Worm (Caenorhabditis elegans) whole organism, L4 larva: ENCODE measurements around the gene aakg-1.

Experiments
- F26F4.8 ChIP-seq: fragments of 200-800 bp; sonication (Bioruptor generic); conservative IDR thresholded peaks from 2 replicates; pipeline ENCODE4 v1.3.6; 2022; ENCODE audit warnings: missing genetic modification characterization, missing compliant biosample characterization
- F37D6.2 ChIP-seq: sonication (generic microtip); optimal IDR thresholded peaks from 2 replicates; lab custom pipeline; 2016; ENCODE audit warnings: mild to moderate bottlenecking, missing genetic modification characterization, missing compliant biosample characterization
- R02D3.7 ChIP-seq: fragments of 150-350 bp; sonication (generic microtip); optimal IDR thresholded peaks from 3 replicates; lab custom pipeline; 2014; ENCODE audit warnings: missing biosample characterization, missing genetic modification characterization
- T20F7.1 ChIP-seq: fragments of 200-800 bp; sonication (Bioruptor generic); optimal IDR thresholded peaks from 2 replicates; lab custom pipeline; 2018; ENCODE audit warnings: mild to moderate bottlenecking, missing genetic modification characterization, missing compliant biosample characterization
- T26A8.4 ChIP-seq: fragments of 200-800 bp; sonication (Bioruptor generic); IDR thresholded peaks from 2 replicates; pipeline ENCODE4 v1.3.6; 2022; ENCODE audit warnings: missing genetic modification characterization, missing compliant biosample characterization
- Y105C5A.15 ChIP-seq: fragments of 200-800 bp; sonication (Bioruptor generic); IDR thresholded peaks from 2 replicates; pipeline ENCODE4 v1.3.6; 2022; ENCODE audit warnings: missing genetic modification characterization, missing compliant biosample characterization
- Y5F2A.4 ChIP-seq: fragments of 200-800 bp; sonication (Bioruptor generic); optimal IDR thresholded peaks from 2 replicates; lab custom pipeline; 2018; ENCODE audit warnings: mild to moderate bottlenecking, missing genetic modification characterization, missing compliant biosample characterization
- Y75B8A.6 ChIP-seq: fragments of 200-800 bp; sonication (Bioruptor generic); IDR thresholded peaks from 2 replicates; pipeline ENCODE4 v1.3.6; 2022; ENCODE audit warnings: missing genetic modification reagents, missing genetic modification characterization, missing compliant biosample characterization
- ZK337.2 ChIP-seq: fragments of 200-800 bp; sonication (Bioruptor generic); IDR thresholded peaks from 2 replicates; pipeline ENCODE4 v1.3.6; 2022; ENCODE audit warnings: missing genetic modification reagents, missing genetic modification characterization, missing compliant biosample characterization
- aha-1 ChIP-seq: fragments of 150-350 bp; peaks from one replicate; lab custom pipeline; 2014; ENCODE audit warnings: missing biosample characterization, missing genetic modification characterization
- ama-1 ChIP-seq: fragments of 150-350 bp; optimal IDR thresholded peaks from 2 replicates; lab custom pipeline; 2014; ENCODE audit warnings: inconsistent platforms, mixed read lengths
- ceh-62 ChIP-seq: sonication (generic microtip); optimal IDR thresholded peaks from 2 replicates; lab custom pipeline; 2017; ENCODE audit warnings: missing biosample characterization, missing genetic modification characterization
- ctbp-1 ChIP-seq: fragments of 200-800 bp; sonication (Bioruptor generic); IDR thresholded peaks from 2 replicates; pipeline ENCODE4 v1.3.6; 2022; ENCODE audit warnings: missing genetic modification reagents, missing genetic modification characterization, missing compliant biosample characterization
- daf-8 ChIP-seq: fragments of 200-800 bp; sonication (Bioruptor generic); IDR thresholded peaks from 2 replicates; pipeline ENCODE4 v1.3.6; 2022; ENCODE audit warnings: missing genetic modification characterization, missing compliant biosample characterization
- dmd-9 ChIP-seq: fragments of 200-800 bp; sonication (Bioruptor generic); IDR thresholded peaks from 2 replicates; pipeline ENCODE4 v1.3.6; 2022; ENCODE audit warnings: missing genetic modification reagents, missing genetic modification characterization, missing compliant biosample characterization
- dpl-1 ChIP-seq: fragments of 150-350 bp; optimal IDR thresholded peaks from 2 replicates; lab custom pipeline; 2014; ENCODE audit warnings: missing biosample characterization, missing genetic modification reagents, missing genetic modification characterization
- hif-1 ChIP-seq, 2 experiments: sonication (generic microtip); optimal IDR thresholded peaks; 2 replicates each; lab custom pipeline; 2016 to 2017; ENCODE audit warnings: missing compliant biosample characterization in 2 of 2, missing genetic modification characterization in 2 of 2, missing genetic modification reagents in 2 of 2, missing genotype in 2 of 2, mild to moderate bottlenecking in 1 of 2
- jun-1 ChIP-seq: fragments of 150-350 bp; optimal IDR thresholded peaks from 2 replicates; lab custom pipeline; 2014; ENCODE audit warnings: missing biosample characterization, missing genetic modification reagents, missing genetic modification characterization
- lin-1 ChIP-seq: fragments of 200-800 bp; sonication (Bioruptor generic); IDR thresholded peaks from 2 replicates; pipeline ENCODE4 v1.3.6; 2022; ENCODE audit warnings: missing genetic modification reagents, missing genetic modification characterization, missing compliant biosample characterization
- lin-13 ChIP-seq: fragments of 150-350 bp; optimal IDR thresholded peaks from 2 replicates; lab custom pipeline; 2014; ENCODE audit warnings: missing biosample characterization, missing genetic modification reagents, missing genetic modification characterization
- lin-15B ChIP-seq: fragments of 150-350 bp; sonication (generic microtip); optimal IDR thresholded peaks from 3 replicates; lab custom pipeline; 2014; ENCODE audit warnings: missing biosample characterization, missing genetic modification characterization
- lin-29 ChIP-seq: fragments of 200-800 bp; sonication (Bioruptor generic); IDR thresholded peaks from 2 replicates; pipeline ENCODE4 v1.3.6; 2022; ENCODE audit warnings: missing genetic modification reagents, missing genetic modification characterization, missing compliant biosample characterization
- lin-39 ChIP-seq: fragments of 150-350 bp; optimal IDR thresholded peaks from 2 replicates; lab custom pipeline; 2014; ENCODE audit warnings: missing biosample characterization, missing genetic modification reagents, missing genetic modification characterization
- madf-5 ChIP-seq, 2 experiments: fragments of 200-800 bp; sonication (Bioruptor generic); IDR thresholded peaks; 2 replicates each; pipeline ENCODE4 v1.3.6; 2022; ENCODE audit warnings: missing compliant biosample characterization in 2 of 2, missing genetic modification characterization in 2 of 2
- mdl-1 ChIP-seq, 2 experiments: fragments of 150-350 bp in 1 of 2; sonication (generic microtip) in 1 of 2; optimal IDR thresholded peaks; 2 replicates each; lab custom pipeline; 2014 to 2017; ENCODE audit warnings: missing biosample characterization in 2 of 2, missing genetic modification characterization in 2 of 2
- mep-1 ChIP-seq: fragments of 150-350 bp; sonication (generic microtip); optimal IDR thresholded peaks from 3 replicates; lab custom pipeline; 2014; ENCODE audit warnings: missing biosample characterization, missing genetic modification characterization
- mxl-2 ChIP-seq: fragments of 200-800 bp; sonication (Bioruptor generic); conservative IDR thresholded peaks from 2 replicates; pipeline ENCODE4 v1.3.6; 2022; ENCODE audit warnings: missing genetic modification reagents, missing genetic modification characterization, missing compliant biosample characterization
- nhr-10 ChIP-seq: fragments of 150-350 bp; optimal IDR thresholded peaks from 2 replicates; lab custom pipeline; 2014; ENCODE audit warnings: missing biosample characterization, missing genetic modification characterization
- nhr-48 ChIP-seq: sonication (generic microtip); optimal IDR thresholded peaks from 2 replicates; lab custom pipeline; 2016; ENCODE audit warnings: mild to moderate bottlenecking, missing genetic modification characterization, missing compliant biosample characterization
- nhr-6 ChIP-seq: fragments of 150-350 bp; optimal IDR thresholded peaks from 2 replicates; lab custom pipeline; 2014; ENCODE audit warnings: missing biosample characterization, missing genetic modification characterization
- nhr-77 ChIP-seq: fragments of 150-350 bp; optimal IDR thresholded peaks from 2 replicates; lab custom pipeline; 2014; ENCODE audit warnings: missing biosample characterization, missing genetic modification characterization
- pha-4 ChIP-seq, 2 experiments: fragments of 150-350 bp in 1 of 2; fragments of 200-800 bp in 1 of 2; sonication (Bioruptor generic) in 1 of 2; IDR thresholded peaks in 1 of 2; optimal IDR thresholded peaks in 1 of 2; 2 replicates each; pipeline versions ENCODE4 v1.3.6 to Lab custom; 2014 to 2022; ENCODE audit warnings: missing genetic modification characterization in 2 of 2, missing genetic modification reagents in 2 of 2, missing biosample characterization in 1 of 2, missing compliant biosample characterization in 1 of 2
- pqm-1 ChIP-seq: sonication (generic microtip); optimal IDR thresholded peaks from 2 replicates; lab custom pipeline; 2017; ENCODE audit warnings: missing biosample characterization, missing genetic modification characterization
- sdz-12 ChIP-seq: fragments of 200-800 bp; sonication (Bioruptor generic); optimal IDR thresholded peaks from 2 replicates; lab custom pipeline; 2018; ENCODE audit warnings: mild to moderate bottlenecking, missing genetic modification characterization, missing compliant biosample characterization
- set-16 ChIP-seq: fragments of 200-800 bp; sonication (Bioruptor generic); IDR thresholded peaks from 2 replicates; pipeline ENCODE4 v1.3.6; 2022; ENCODE audit warnings: missing genetic modification reagents, missing genetic modification characterization, missing compliant biosample characterization
- snpc-1.2 ChIP-seq: fragments of 200-800 bp; sonication (Bioruptor generic); IDR thresholded peaks from 2 replicates; pipeline ENCODE4 v1.3.6; 2022; ENCODE audit warnings: missing genetic modification reagents, missing genetic modification characterization, missing compliant biosample characterization
- snpc-4 ChIP-seq: fragments of 150-350 bp; optimal IDR thresholded peaks from 2 replicates; lab custom pipeline; 2014; ENCODE audit warnings: missing biosample characterization, missing genetic modification characterization
- spr-3 ChIP-seq: fragments of 200-800 bp; sonication (Bioruptor generic); optimal IDR thresholded peaks from 2 replicates; lab custom pipeline; 2018; ENCODE audit warnings: mild to moderate bottlenecking, missing genetic modification characterization, missing compliant biosample characterization
- tra-1 ChIP-seq: fragments of 200-800 bp; sonication (Bioruptor generic); IDR thresholded peaks from 2 replicates; pipeline ENCODE4 v1.3.6; 2022; ENCODE audit warnings: missing genetic modification reagents, missing genetic modification characterization, missing compliant biosample characterization
- unc-62 ChIP-seq, 3 experiments: fragments of 150-350 bp in 1 of 3; sonication (generic microtip); optimal IDR thresholded peaks in 2 of 3; peaks in 1 of 3; 1 replicate in 1 of 3; 2 replicates in 2 of 3; lab custom pipeline; 2014 to 2017; ENCODE audit warnings: missing biosample characterization in 3 of 3, missing genetic modification characterization in 3 of 3, missing genetic modification reagents in 3 of 3, missing genotype in 1 of 3
- zag-1 ChIP-seq: fragments of 150-350 bp; optimal IDR thresholded peaks from 2 replicates; lab custom pipeline; 2014; ENCODE audit warnings: missing biosample characterization, missing genetic modification characterization
- zfp-3 ChIP-seq: fragments of 200-800 bp; sonication (Bioruptor generic); conservative IDR thresholded peaks from 2 replicates; pipeline ENCODE4 v1.3.6; 2022; ENCODE audit warnings: missing genetic modification reagents, missing genetic modification characterization, missing compliant biosample characterization
- zip-2 ChIP-seq: fragments of 150-350 bp; optimal IDR thresholded peaks from 2 replicates; lab custom pipeline; 2014; ENCODE audit warnings: missing biosample characterization, missing genetic modification characterization
- ztf-7 ChIP-seq: fragments of 150-350 bp; optimal IDR thresholded peaks from 2 replicates; lab custom pipeline; 2014; ENCODE audit warnings: missing biosample characterization, missing genetic modification characterization

aakg-1 gene

ce11 chrIII:12609410-12609809 is 34.2 kb upstream of the aakg-1 start:
- TF ChIP-seq hif-1 (tag; optimal IDR thresholded peaks at IDR 0.05; lab: Kevin White, UChicago) (no peak), T20F7.1 (GFP tag; lab: Kevin White, UChicago) (no peak), ztf-7 (tag; lab: Kevin White, UChicago) (no peak), jun-1 (tag; lab: Kevin White, UChicago) (no peak), snpc-4 (tag; lab: Kevin White, UChicago) (no peak), F26F4.8 (GFP tag; lab: Robert Waterston, UW) (no peak), Y105C5A.15 (GFP tag; lab: Robert Waterston, UW) (no peak), unc-62 (GFP tag; optimal IDR thresholded peaks at IDR 0.05 in 1 of 2; lab: Kevin White, UChicago) (peak in 1 of 2 experiments; percentile 1), unc-62 (tag; optimal IDR thresholded peaks at IDR 0.05; lab: Kevin White, UChicago) (no peak), sdz-12 (GFP tag; lab: Kevin White, UChicago) (peak; percentile 9), zag-1 (tag; lab: Kevin White, UChicago) (no peak), nhr-10 (tag; lab: Kevin White, UChicago) (no peak), T26A8.4 (0 out of 2 replicates have a peak, but pooled peaks have one; percentile 11), dmd-9 (GFP tag; lab: Robert Waterston, UW) (no peak), spr-3 (GFP tag; lab: Kevin White, UChicago) (no peak), R02D3.7 (tag; lab: Kevin White, UChicago) (no peak), pqm-1 (tag; lab: Kevin White, UChicago) (no peak), aha-1 (tag; lab: Kevin White, UChicago) (peak; percentile 93), nhr-77 (tag; lab: Kevin White, UChicago) (no peak), ZK337.2 (GFP tag; lab: Robert Waterston, UW) (no peak), zfp-3 (GFP tag; lab: Robert Waterston, UW) (no peak)
- TF ChIP-seq, all 104 proteins: peak for 4

ce11 chrIII:12608989-12609388 is 33.8 kb upstream of the aakg-1 start, which contains the start of gene Y111B2A.12:
Y111B2A.12 (plus strand) TSS chrIII:12609289.
- TF ChIP-seq madf-5 (GFP tag; IDR thresholded peaks at IDR 0.05; lab: Robert Waterston, UW) (0 out of 4 replicates have a peak, but pooled peaks of 1 of the 2 experiments have one; percentile 1), ama-1 (no peak)

- TF ChIP-seq nhr-10 (tag; lab: Kevin White, UChicago): peak; percentile 63
- peak; percentile 75 for TF ChIP-seq nhr-6 (tag; lab: Kevin White, UChicago)
- TF ChIP-seq F37D6.2 (tag; lab: Kevin White, UChicago): peak; percentile 68
- TF ChIP-seq snpc-1.2: no peak
- TF ChIP-seq Y75B8A.6: no peak
- peak; percentile 83 for TF ChIP-seq ctbp-1 (GFP tag; lab: Robert Waterston, UW)
- TF ChIP-seq aha-1 (tag; lab: Kevin White, UChicago): peak; percentile 94
- no peak for TF ChIP-seq lin-39
- peak; percentile 67 for TF ChIP-seq jun-1 (tag; lab: Kevin White, UChicago)
- TF ChIP-seq mep-1 (tag; lab: Kevin White, UChicago): peak; percentile 94
- no peak for TF ChIP-seq snpc-4 (tag; lab: Kevin White, UChicago)
- no peak for TF ChIP-seq daf-8
- TF ChIP-seq dpl-1 (GFP tag; lab: Kevin White, UChicago): peak; percentile 76
- peak; percentile 63 for TF ChIP-seq lin-1 (GFP tag; lab: Robert Waterston, UW)
- TF ChIP-seq dmd-9 (GFP tag; lab: Robert Waterston, UW): no peak
- TF ChIP-seq tra-1 (GFP tag; lab: Robert Waterston, UW): peak; percentile 43; the same call in 1 of the 2 replicates
- TF ChIP-seq mdl-1 (tag; optimal IDR thresholded peaks at IDR 0.05; lab: Kevin White, UChicago): peak; percentile 69 to 98
- peak; percentile 88 for TF ChIP-seq set-16
- TF ChIP-seq unc-62 (GFP tag; optimal IDR thresholded peaks at IDR 0.05 in 1 of 2; lab: Kevin White, UChicago): peak in 1 of 2 experiments; percentile 96
- no peak for TF ChIP-seq unc-62 (tag; optimal IDR thresholded peaks at IDR 0.05; lab: Kevin White, UChicago)
- peak; percentile 80 for TF ChIP-seq nhr-48 (tag; lab: Kevin White, UChicago)
- TF ChIP-seq ztf-7 (tag; lab: Kevin White, UChicago): peak; percentile 68
- TF ChIP-seq lin-13 (GFP tag; lab: Kevin White, UChicago): peak; percentile 92
- TF ChIP-seq mxl-2 (GFP tag; lab: Robert Waterston, UW): no peak; the same call in 1 of the 2 replicates
- TF ChIP-seq lin-15B (tag; lab: Kevin White, UChicago): peak; percentile 8
- TF ChIP-seq ceh-62 (tag; lab: Kevin White, UChicago): no peak
- TF ChIP-seq lin-29 (GFP tag; lab: Robert Waterston, UW): 0 out of 2 replicates have a peak, but pooled peaks have one; percentile 30
- peak; percentile 48 for TF ChIP-seq zip-2 (tag; lab: Kevin White, UChicago)
- TF ChIP-seq Y5F2A.4: peak; percentile 92
- TF ChIP-seq pha-4 (GFP tag; IDR thresholded peaks at IDR 0.05; lab: Robert Waterston, UW): peak; percentile 75
- no peak for TF ChIP-seq pha-4 (tag; optimal IDR thresholded peaks at IDR 0.05; lab: Kevin White, UChicago)
These were observed 33.2 kb upstream of the aakg-1 start, which contains the start of gene epc-1 for ce11 chrIII:12608220-12608958. epc-1 (minus strand) TSS chrIII:12608586.
